Fruit fly (Drosophila melanogaster): ENCODE data around the gene CG17744.

Gene CG17744

dm6 chr3L:6988942-6989569, 37.5 kb downstream of the CG17744 start (continued):
- TF ChIP-seq CG11762 (GFP tag; optimal IDR thresholded peaks at IDR 0.05; ENCODE audit: insufficient read depth) (peak; percentile 78), dac (GFP tag; optimal IDR thresholded peaks at IDR 0.05) (peak; percentile 61), Sox15 (GFP tag; optimal IDR thresholded peaks at IDR 0.05) (peak; percentile 69), CG34406 (GFP tag; optimal IDR thresholded peaks at IDR 0.05) (peak; percentile 78), Eip75B (GFP tag; optimal IDR thresholded peaks at IDR 0.05) (peak; percentile 82), CG6792 (GFP tag; optimal IDR thresholded peaks at IDR 0.05) (peak; percentile 71), CG11294 (GFP tag; IDR thresholded peaks at IDR 0.05) (peak; percentile 38; the same call in 1 of the 2 replicates), Eip93F (GFP tag; optimal IDR thresholded peaks at IDR 0.05) (no peak), salr (GFP tag; optimal IDR thresholded peaks at IDR 0.05) (peak in 1 of 2 experiments; percentile 86)

- TF ChIP-seq eg (GFP tag; IDR thresholded peaks at IDR 0.05), result no peak
- TF ChIP-seq CG6808 (GFP tag; optimal IDR thresholded peaks at IDR 0.05), result no peak
- TF ChIP-seq CG3919 (GFP tag; optimal IDR thresholded peaks at IDR 0.05), result no peak
- TF ChIP-seq OdsH (GFP tag; optimal IDR thresholded peaks at IDR 0.05), result no peak
- no peak for TF ChIP-seq CG10631 (GFP tag; optimal IDR thresholded peaks at IDR 0.05)
- TF ChIP-seq achi (GFP tag; optimal IDR thresholded peaks at IDR 0.05), result no peak
- no peak for TF ChIP-seq CG16779 (tag; optimal IDR thresholded peaks at IDR 0.05)
- no peak for TF ChIP-seq fd59A (GFP tag; optimal IDR thresholded peaks at IDR 0.05)
These were observed 42.1 kb downstream of the CG17744 start, which contains the start of the genes CG32388 and CG43439 for dm6 chr3L:6984486-6984885. Gene CG32388, minus strand, starts transcription at chr3L:6984586. Gene CG43439, minus strand, starts transcription at chr3L:6984586.

- TF ChIP-seq Eip75B (GFP tag; optimal IDR thresholded peaks at IDR 0.05) (no peak), Hr4 (GFP tag; optimal IDR thresholded peaks at IDR 0.05) (no peak), OdsH (GFP tag; optimal IDR thresholded peaks at IDR 0.05) (no peak), svp (GFP tag) (peak; percentile 28), CG9139 (GFP tag; optimal IDR thresholded peaks at IDR 0.05) (no peak), CG10669 (GFP tag; optimal IDR thresholded peaks at IDR 0.05) (no peak), Eip78C (GFP tag) (peak; percentile 30), CG15336 (GFP tag; IDR thresholded peaks at IDR 0.05) (peak; percentile 22; the same call in 1 of the 2 replicates), CG34406 (GFP tag; optimal IDR thresholded peaks at IDR 0.05) (no peak), CG8632 (GFP tag; optimal IDR thresholded peaks at IDR 0.05) (no peak), achi (GFP tag; optimal IDR thresholded peaks at IDR 0.05) (peak; percentile 23), dac (GFP tag; optimal IDR thresholded peaks at IDR 0.05) (no peak), Smox (GFP tag; optimal IDR thresholded peaks at IDR 0.05) (no peak), Hr38 (GFP tag; optimal IDR thresholded peaks at IDR 0.05) (no peak), fkh (GFP tag; optimal IDR thresholded peaks at IDR 0.05) (no peak), Ets21C (GFP tag; optimal IDR thresholded peaks at IDR 0.05) (no peak), CG31627 (GFP tag; optimal IDR thresholded peaks at IDR 0.05) (no peak), Ets96B (tag; optimal IDR thresholded peaks at IDR 0.05) (no peak), CG3032 (tag; optimal IDR thresholded peaks at IDR 0.05) (no peak), CG6163 (GFP tag; IDR thresholded peaks at IDR 0.05) (no peak), net (GFP tag; optimal IDR thresholded peaks at IDR 0.05) (no peak), CG3919 (GFP tag; optimal IDR thresholded peaks at IDR 0.05) (no peak), CG8119 (GFP tag; IDR thresholded peaks at IDR 0.05) (no peak), CG32006 (GFP tag; optimal IDR thresholded peaks at IDR 0.05) (peak; percentile 27), Sox15 (GFP tag; optimal IDR thresholded peaks at IDR 0.05) (no peak), Blimp-1 (GFP tag; optimal IDR thresholded peaks at IDR 0.05) (no peak), CG6792 (GFP tag; optimal IDR thresholded peaks at IDR 0.05) (no peak)
These were observed 44.8 kb downstream of the CG17744 start for dm6 chr3L:6981823-6982222.

All from whole organism, prepupa.